Worm (Caenorhabditis elegans) whole organism, early embryonic: ENCODE measurements around the gene thn-2.

ENCODE experiments used
- aly-1 ChIP-seq: sonication (generic microtip); optimal IDR thresholded peaks from 2 replicates; lab custom pipeline; 2016; ENCODE audit warnings: missing genetic modification characterization, missing compliant biosample characterization
- ama-1 ChIP-seq: fragments of 150-350 bp; optimal IDR thresholded peaks from 2 replicates; lab custom pipeline; 2014
- ceh-13 ChIP-seq: fragments of 200-800 bp; sonication (Bioruptor generic); optimal IDR thresholded peaks from 2 replicates; lab custom pipeline; 2018; ENCODE audit warnings: mild to moderate bottlenecking, missing genetic modification characterization, missing compliant biosample characterization
- ceh-36 ChIP-seq: sonication (generic microtip); optimal IDR thresholded peaks from 2 replicates; lab custom pipeline; 2016; ENCODE audit warnings: missing genetic modification characterization, inconsistent platforms, missing compliant biosample characterization

- TF ChIP-seq ama-1 (lab: Kevin White, UChicago) (no peak), ceh-13 (no peak), ceh-36 (tag; lab: Kevin White, UChicago) (peak; percentile 29), aly-1 (tag; lab: Kevin White, UChicago) (no peak)
These were observed 33.8 kb downstream of the thn-2 start for ce11 chrIV:12416629-12417404.
